Fruit fly (Drosophila melanogaster): Measurements from ENCODE around the gene Hr83.

The Hr83 gene

DNA sequence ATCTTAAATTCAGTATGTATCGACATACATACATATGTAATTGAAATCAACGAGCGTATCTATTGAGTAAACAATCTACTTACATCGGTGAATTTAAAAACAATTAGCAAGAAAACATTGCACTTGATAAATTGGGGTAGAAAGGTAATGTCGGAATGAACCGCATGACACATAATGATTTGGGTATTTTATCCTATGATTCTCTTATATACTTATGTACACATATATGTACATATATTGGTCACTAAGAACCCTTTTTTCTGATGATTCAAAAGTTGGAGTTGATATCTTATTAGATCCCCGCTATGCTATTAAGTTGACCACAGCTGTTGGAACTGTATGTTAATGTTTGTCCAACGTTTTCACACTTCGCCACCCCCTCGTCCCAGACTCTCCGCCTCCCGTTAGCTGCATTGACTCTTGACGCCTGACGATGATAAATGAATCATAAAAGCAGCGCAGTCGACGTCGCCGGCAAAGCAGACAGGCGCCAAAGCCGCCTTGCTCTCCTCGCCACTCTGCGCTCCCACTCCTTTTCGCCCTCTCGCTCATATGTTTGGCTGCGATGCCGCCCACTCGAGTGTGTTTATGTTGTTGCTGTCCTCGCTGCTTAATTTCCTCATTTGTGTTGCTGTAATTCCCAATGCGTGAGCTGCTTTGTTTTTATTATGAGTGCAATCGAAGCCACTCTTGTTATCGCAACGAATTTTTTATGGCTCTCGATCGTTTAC lies 4.0 kb downstream of the Hr83 start (continued):
- TF ChIP-seq acj6 (GFP tag; optimal IDR thresholded peaks at IDR 0.05) (peak; percentile 56), CG6854 (GFP tag; optimal IDR thresholded peaks at IDR 0.05) (no peak), Smox (GFP tag; optimal IDR thresholded peaks at IDR 0.05) (peak; percentile 22), Lpt (GFP tag; optimal IDR thresholded peaks at IDR 0.05) (peak; percentile 34), OdsH (GFP tag; optimal IDR thresholded peaks at IDR 0.05) (peak; percentile 57), CG6163 (GFP tag; IDR thresholded peaks at IDR 0.05) (no peak), Sox102F (GFP tag; optimal IDR thresholded peaks at IDR 0.05) (peak; percentile 7), fd59A (GFP tag; optimal IDR thresholded peaks at IDR 0.05) (peak; percentile 54), CG6808 (GFP tag; optimal IDR thresholded peaks at IDR 0.05) (peak; percentile 8), lz (GFP tag; optimal IDR thresholded peaks at IDR 0.05) (peak; percentile 18), CG8119 (GFP tag; IDR thresholded peaks at IDR 0.05) (peak; percentile 56; the same call in 1 of the 3 replicates), CG3032 (tag; optimal IDR thresholded peaks at IDR 0.05) (peak; percentile 11), vri (GFP tag; optimal IDR thresholded peaks at IDR 0.05) (no peak), Ets96B (tag; optimal IDR thresholded peaks at IDR 0.05) (peak; percentile 39), CG1621 (tag; optimal IDR thresholded peaks at IDR 0.05) (no peak), CG16779 (tag; optimal IDR thresholded peaks at IDR 0.05) (no peak), cyc (GFP tag; optimal IDR thresholded peaks at IDR 0.05) (no peak), dsx (GFP tag; optimal IDR thresholded peaks at IDR 0.05; ENCODE audit: poor library complexity, severe bottlenecking) (no peak), CG4318 (GFP tag; optimal IDR thresholded peaks at IDR 0.05) (peak; percentile 47), CG8632 (GFP tag; optimal IDR thresholded peaks at IDR 0.05) (no peak), spab (GFP tag; optimal IDR thresholded peaks at IDR 0.05) (peak; percentile 37), Sox14 (GFP tag; optimal IDR thresholded peaks at IDR 0.05) (peak; percentile 3), CG6276 (GFP tag; optimal IDR thresholded peaks at IDR 0.05) (peak; percentile 64), ss (GFP tag; optimal IDR thresholded peaks at IDR 0.05) (peak in 1 of 2 experiments; percentile 5), Eip78C (GFP tag) (peak; percentile 88), Ets21C (GFP tag; optimal IDR thresholded peaks at IDR 0.05) (no peak), achi (GFP tag; optimal IDR thresholded peaks at IDR 0.05) (peak; percentile 37)

DNA sequence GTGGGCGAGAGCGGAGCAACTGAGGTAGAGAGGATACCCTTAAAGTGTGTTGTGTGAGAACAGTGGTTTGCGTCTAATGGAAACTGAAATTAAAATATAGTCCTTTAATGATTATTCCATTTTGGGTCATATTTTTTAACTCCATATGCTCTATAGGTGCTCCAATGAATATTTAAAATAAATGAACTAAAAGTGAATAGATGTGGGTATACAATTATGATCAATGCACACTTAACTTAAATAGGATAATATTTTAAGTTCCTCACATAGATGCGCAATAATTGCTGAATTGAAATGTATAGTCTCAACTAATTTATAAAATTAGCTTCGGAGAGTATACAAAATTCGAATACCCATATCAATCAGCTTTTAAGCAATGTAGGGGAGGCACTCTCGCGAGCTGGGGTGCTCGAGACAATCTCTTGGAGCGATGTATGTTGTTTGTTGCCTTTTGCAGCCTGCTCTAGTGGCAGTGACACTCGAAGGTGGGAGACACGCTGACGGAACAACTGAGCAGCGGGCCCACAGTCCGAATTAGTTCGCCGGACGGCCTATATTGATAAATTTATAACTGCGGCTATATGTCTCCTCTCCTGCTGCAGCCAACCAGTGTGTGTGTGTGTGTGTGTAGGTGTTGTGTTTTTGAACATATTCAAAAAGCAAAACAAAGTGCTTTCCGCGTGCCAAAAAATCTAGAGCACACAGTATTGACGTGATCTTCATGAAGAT lies 4.7 kb downstream of the Hr83 start:
- TF ChIP-seq Sox102F (GFP tag; optimal IDR thresholded peaks at IDR 0.05) = peak; percentile 77
- peak; percentile 71 for TF ChIP-seq Lpt (GFP tag; optimal IDR thresholded peaks at IDR 0.05)
- TF ChIP-seq CG1621 (tag; optimal IDR thresholded peaks at IDR 0.05) = no peak
- TF ChIP-seq Ets96B (tag; optimal IDR thresholded peaks at IDR 0.05) = peak; percentile 75
- TF ChIP-seq achi (GFP tag; optimal IDR thresholded peaks at IDR 0.05) = peak; percentile 85
- TF ChIP-seq CG7368 (GFP tag; optimal IDR thresholded peaks at IDR 0.05) = no peak
- peak; percentile 78 for TF ChIP-seq CG10631 (GFP tag; optimal IDR thresholded peaks at IDR 0.05)
- TF ChIP-seq Hr38 (GFP tag; optimal IDR thresholded peaks at IDR 0.05) = no peak
- TF ChIP-seq cyc (GFP tag; optimal IDR thresholded peaks at IDR 0.05) = peak; percentile 78
- TF ChIP-seq CG6808 (GFP tag; optimal IDR thresholded peaks at IDR 0.05) = no peak
- peak; percentile 76 for TF ChIP-seq CG31627 (GFP tag; optimal IDR thresholded peaks at IDR 0.05)
- peak; percentile 86 for TF ChIP-seq pdm3 (GFP tag; optimal IDR thresholded peaks at IDR 0.05)
- peak; percentile 73 for TF ChIP-seq Ets21C (GFP tag; optimal IDR thresholded peaks at IDR 0.05)
- no peak for TF ChIP-seq Eip93F (GFP tag; optimal IDR thresholded peaks at IDR 0.05)
- TF ChIP-seq Hr4 (GFP tag; optimal IDR thresholded peaks at IDR 0.05) = peak; percentile 91
- no peak for TF ChIP-seq eg (GFP tag; IDR thresholded peaks at IDR 0.05)
- 0 out of 2 replicates have a peak, but pooled peaks have one; percentile 29 for TF ChIP-seq CG11294 (GFP tag; IDR thresholded peaks at IDR 0.05)
- TF ChIP-seq Gug (GFP tag; IDR thresholded peaks at IDR 0.05) = no peak; the same call in 1 of the 2 replicates
- TF ChIP-seq CG6163 (GFP tag; IDR thresholded peaks at IDR 0.05) = peak; percentile 87
- TF ChIP-seq lz (GFP tag; optimal IDR thresholded peaks at IDR 0.05) = peak; percentile 80
- TF ChIP-seq CG32006 (GFP tag; optimal IDR thresholded peaks at IDR 0.05) = peak; percentile 92
- TF ChIP-seq Smox (GFP tag; optimal IDR thresholded peaks at IDR 0.05) = peak; percentile 80
- peak; percentile 75 for TF ChIP-seq CG3032 (tag; optimal IDR thresholded peaks at IDR 0.05)
- peak; percentile 81 for TF ChIP-seq Hr39 (GFP tag; optimal IDR thresholded peaks at IDR 0.05)
- TF ChIP-seq OdsH (GFP tag; optimal IDR thresholded peaks at IDR 0.05) = peak; percentile 88
- peak; percentile 88 for TF ChIP-seq Met (GFP tag; optimal IDR thresholded peaks at IDR 0.05)
- peak; percentile 79 for TF ChIP-seq CG4318 (GFP tag; optimal IDR thresholded peaks at IDR 0.05)
- peak; percentile 97 for TF ChIP-seq Eip78C (GFP tag)
- TF ChIP-seq Blimp-1 (GFP tag; optimal IDR thresholded peaks at IDR 0.05) = no peak
- TF ChIP-seq vri (GFP tag; optimal IDR thresholded peaks at IDR 0.05) = peak; percentile 62
- peak; percentile 81 for TF ChIP-seq CG6792 (GFP tag; optimal IDR thresholded peaks at IDR 0.05)
- peak; percentile 81 for TF ChIP-seq CG8632 (GFP tag; optimal IDR thresholded peaks at IDR 0.05)
- TF ChIP-seq fd85E (GFP tag; optimal IDR thresholded peaks at IDR 0.05) = no peak
- peak; percentile 83 for TF ChIP-seq acj6 (GFP tag; optimal IDR thresholded peaks at IDR 0.05)
- TF ChIP-seq Eip75B (GFP tag; optimal IDR thresholded peaks at IDR 0.05) = peak; percentile 84
- TF ChIP-seq svp (GFP tag) = peak; percentile 93

Data from whole organism, prepupa.